Fruit fly (Drosophila melanogaster) whole organism, embryonic: ENCODE results near the gene CG5191.
A peak's percentile ranks its signal among the peaks of the same experiment; 100 is the strongest.

Experiments
- CG10147 ChIP-seq: fragments of 200-800 bp; sonication (Bioruptor generic); optimal IDR thresholded peaks from 2 replicates; lab custom pipeline; 2019; ENCODE audit warnings: missing biosample characterization, mild to moderate bottlenecking, missing genetic modification characterization, moderate library complexity
- CG1024 ChIP-seq: fragments of 200-800 bp; sonication (Bioruptor generic); IDR thresholded peaks from 2 replicates; pipeline ENCODE4 v1.3.6; 2022; ENCODE audit warnings: missing biosample characterization, missing genetic modification characterization
- CG12104 ChIP-seq: fragments of 200-800 bp; sonication (Bioruptor generic); optimal IDR thresholded peaks from 3 replicates; lab custom pipeline; 2016; ENCODE audit warnings: missing biosample characterization, missing genetic modification characterization
- CG12155 ChIP-seq: fragments of 200-800 bp; sonication (Bioruptor generic); optimal IDR thresholded peaks from 3 replicates; lab custom pipeline; 2016; ENCODE audit warnings: missing biosample characterization, missing genetic modification characterization
- CG13775 ChIP-seq: fragments of 200-800 bp; sonication (Bioruptor generic); optimal IDR thresholded peaks from 3 replicates; lab custom pipeline; 2017; ENCODE audit warnings: missing biosample characterization, mild to moderate bottlenecking, missing genetic modification characterization
- CG14667 ChIP-seq: fragments of 200-800 bp; sonication (Bioruptor generic); IDR thresholded peaks from 2 replicates; pipeline ENCODE4 v1.3.6; 2022; ENCODE audit warnings: missing biosample characterization, missing genetic modification characterization
- CG18476 ChIP-seq: fragments of 200-800 bp; sonication (Bioruptor generic); optimal IDR thresholded peaks from 2 replicates; lab custom pipeline; 2016; ENCODE audit warnings: missing biosample characterization, mild to moderate bottlenecking, missing genetic modification characterization
- CG2120 ChIP-seq: fragments of 200-800 bp; sonication (Bioruptor generic); optimal IDR thresholded peaks from 3 replicates; lab custom pipeline; 2016; ENCODE audit warnings: missing biosample characterization, missing genetic modification characterization
- CG2129 ChIP-seq: fragments of 200-800 bp; sonication (Bioruptor generic); IDR thresholded peaks from 2 replicates; pipeline ENCODE4 v1.3.6; 2022; ENCODE audit warnings: missing biosample characterization, missing genetic modification characterization; ENCODE audit not compliant: partially characterized antibody
- CG2199 ChIP-seq: fragments of 200-800 bp; sonication (Bioruptor generic); IDR thresholded peaks from 3 replicates; pipeline ENCODE4 v1.3.6; 2022; ENCODE audit warnings: missing biosample characterization, missing genetic modification characterization
- CG3995 ChIP-seq: fragments of 200-800 bp; sonication (Bioruptor generic); optimal IDR thresholded peaks from 3 replicates; lab custom pipeline; 2016; ENCODE audit warnings: missing biosample characterization, missing genetic modification characterization
- CG4328 ChIP-seq: fragments of 200-800 bp; sonication (Bioruptor generic); optimal IDR thresholded peaks from 3 replicates; lab custom pipeline; 2017; ENCODE audit warnings: missing biosample characterization, missing genetic modification reagents, missing genetic modification characterization
- CG4820 ChIP-seq: fragments of 200-800 bp; sonication (Bioruptor generic); optimal IDR thresholded peaks from 3 replicates; lab custom pipeline; 2016; ENCODE audit warnings: missing biosample characterization, missing genetic modification characterization
- CG4854 ChIP-seq: fragments of 200-800 bp; sonication (Bioruptor generic); optimal IDR thresholded peaks from 2 replicates; lab custom pipeline; 2016; ENCODE audit warnings: missing biosample characterization, missing genetic modification characterization, inconsistent platforms
- CG7372 ChIP-seq: fragments of 200-800 bp; sonication (Bioruptor generic); IDR thresholded peaks from 2 replicates; pipeline ENCODE4 v1.3.6; 2022; ENCODE audit warnings: missing biosample characterization, missing genetic modification characterization
- CG7786 ChIP-seq: fragments of 200-800 bp; sonication (Bioruptor generic); optimal IDR thresholded peaks from 2 replicates; lab custom pipeline; 2016; ENCODE audit warnings: missing biosample characterization, missing genetic modification characterization
- CG8765 ChIP-seq: fragments of 200-800 bp; sonication (Bioruptor generic); IDR thresholded peaks from 2 replicates; pipeline ENCODE4 v1.3.6; 2022; ENCODE audit warnings: missing biosample characterization, missing genetic modification characterization
- Camta ChIP-seq: fragments of 200-800 bp; sonication (Bioruptor generic); optimal IDR thresholded peaks from 2 replicates; lab custom pipeline; 2016; ENCODE audit warnings: missing biosample characterization, missing genetic modification characterization
- D ChIP-seq, 2 experiments: fragments of 200-800 bp in 1 of 2; fragments of >200 bp in 1 of 2; sonication (Bioruptor generic) in 1 of 2; optimal IDR thresholded peaks; 2 replicates in 1 of 2; 3 replicates in 1 of 2; lab custom pipeline; 2017; ENCODE audit warnings: mild to moderate bottlenecking in 1 of 2, missing biosample characterization in 1 of 2, missing genetic modification characterization in 1 of 2, missing genetic modification reagents in 1 of 2
- HmgD ChIP-seq: fragments of 200-800 bp; sonication (Bioruptor generic); optimal IDR thresholded peaks from 3 replicates; lab custom pipeline; 2016; ENCODE audit warnings: missing biosample characterization, missing genetic modification characterization
- HmgZ ChIP-seq: fragments of 200-800 bp; sonication (Bioruptor generic); optimal IDR thresholded peaks from 2 replicates; lab custom pipeline; 2018; ENCODE audit warnings: missing biosample characterization, mild to moderate bottlenecking, missing genetic modification characterization
- MTF-1 ChIP-seq: fragments of 200-800 bp; sonication (Bioruptor generic); optimal IDR thresholded peaks from 2 replicates; lab custom pipeline; 2018; ENCODE audit warnings: missing biosample characterization, mild to moderate bottlenecking, missing genetic modification characterization, borderline replicate concordance
- NC2β ChIP-seq: fragments of 200-800 bp; sonication (Bioruptor generic); optimal IDR thresholded peaks from 2 replicates; lab custom pipeline; 2016; ENCODE audit warnings: missing biosample characterization, missing genetic modification characterization
- NFAT ChIP-seq: fragments of 200-800 bp; sonication (Bioruptor generic); IDR thresholded peaks from 2 replicates; pipeline ENCODE4 v1.3.6; 2022; ENCODE audit warnings: missing biosample characterization, missing genetic modification characterization
- Nf-YC ChIP-seq: fragments of 200-800 bp; optimal IDR thresholded peaks from 3 replicates; lab custom pipeline; 2019; ENCODE audit warnings: missing biosample characterization, mild to moderate bottlenecking, missing genetic modification characterization, moderate library complexity
- Scr ChIP-seq: fragments of 200-800 bp; sonication (Bioruptor generic); IDR thresholded peaks from 2 replicates; pipeline ENCODE4 v1.3.6; 2022; ENCODE audit warnings: missing biosample characterization, missing genetic modification characterization; ENCODE audit not compliant: partially characterized antibody
- Taf1 ChIP-seq: fragments of 200-800 bp; sonication (Bioruptor generic); IDR thresholded peaks from 2 replicates; pipeline ENCODE4 v1.3.6; 2022; ENCODE audit warnings: missing biosample characterization, missing genetic modification characterization
- Trl ChIP-seq, 3 experiments: fragments of >200 bp in 2 of 3; fragments of 200-800 bp in 1 of 3; sonication (Bioruptor generic) in 1 of 3; optimal IDR thresholded peaks; 2 replicates in 1 of 3; 3 replicates in 2 of 3; lab custom pipeline; 2016 to 2017; ENCODE audit warnings: missing biosample characterization in 1 of 3, missing genetic modification characterization in 1 of 3
- Xrp1 ChIP-seq: fragments of 200-800 bp; sonication (Bioruptor generic); IDR thresholded peaks from 2 replicates; pipeline ENCODE4 v1.3.6; 2022; ENCODE audit warnings: missing biosample characterization, missing genetic modification characterization
- az2 ChIP-seq: fragments of 200-800 bp; sonication (Bioruptor generic); optimal IDR thresholded peaks from 3 replicates; lab custom pipeline; 2016; ENCODE audit warnings: missing biosample characterization, missing genetic modification characterization
- bigmax ChIP-seq: fragments of 200-800 bp; sonication (Bioruptor generic); optimal IDR thresholded peaks from 2 replicates; lab custom pipeline; 2018; ENCODE audit warnings: missing biosample characterization, mild to moderate bottlenecking, missing genetic modification characterization
- cas ChIP-seq: fragments of 200-800 bp; sonication (Bioruptor generic); IDR thresholded peaks from 2 replicates; pipeline ENCODE4 v1.3.6; 2022; ENCODE audit warnings: missing biosample characterization, missing genetic modification characterization
- crp ChIP-seq, 2 experiments: fragments of 200-800 bp; sonication (Bioruptor generic); optimal IDR thresholded peaks; 2 replicates in 1 of 2; 3 replicates in 1 of 2; lab custom pipeline; 2017; ENCODE audit warnings: missing biosample characterization in 2 of 2, missing genetic modification characterization in 2 of 2, mild to moderate bottlenecking in 1 of 2, moderate library complexity in 1 of 2
- dpn ChIP-seq, 2 experiments: fragments of 200-800 bp; sonication (Bioruptor generic); optimal IDR thresholded peaks; 3 replicates each; lab custom pipeline; 2016; ENCODE audit warnings: missing biosample characterization in 2 of 2, missing genetic modification characterization in 2 of 2
- ewg ChIP-seq: fragments of 200-800 bp; sonication (Bioruptor generic); optimal IDR thresholded peaks from 3 replicates; lab custom pipeline; 2017; ENCODE audit warnings: mild to moderate bottlenecking, missing biosample characterization, missing genetic modification reagents, missing genetic modification characterization
- gcm ChIP-seq: fragments of 200-800 bp; sonication (Bioruptor generic); optimal IDR thresholded peaks from 2 replicates; lab custom pipeline; 2019; ENCODE audit warnings: missing biosample characterization, mild to moderate bottlenecking, missing genetic modification characterization, moderate library complexity
- gem ChIP-seq: fragments of 200-800 bp; sonication (Bioruptor generic); optimal IDR thresholded peaks from 2 replicates; lab custom pipeline; 2019; ENCODE audit warnings: missing biosample characterization, mild to moderate bottlenecking, missing genetic modification characterization, moderate library complexity
- gsb ChIP-seq: fragments of 200-800 bp; sonication (Bioruptor generic); IDR thresholded peaks from 2 replicates; pipeline ENCODE4 v1.3.6; 2022; ENCODE audit warnings: missing biosample characterization, missing genetic modification characterization
- her ChIP-seq: fragments of 200-800 bp; sonication (Bioruptor generic); optimal IDR thresholded peaks from 2 replicates; lab custom pipeline; 2016; ENCODE audit warnings: missing biosample characterization, missing genetic modification characterization
- inv ChIP-seq: fragments of 200-800 bp; sonication (Bioruptor generic); IDR thresholded peaks from 2 replicates; pipeline ENCODE4 v1.3.6; 2022; ENCODE audit warnings: missing biosample characterization, missing genetic modification characterization; ENCODE audit not compliant: partially characterized antibody
- nerfin-1 ChIP-seq: fragments of 200-800 bp; sonication (Bioruptor generic); optimal IDR thresholded peaks from 3 replicates; lab custom pipeline; 2019; ENCODE audit warnings: missing biosample characterization, mild to moderate bottlenecking, missing genetic modification characterization, moderate library complexity
- peb ChIP-seq: fragments of 200-800 bp; sonication (Bioruptor generic); IDR thresholded peaks from 2 replicates; pipeline ENCODE4 v1.3.6; 2022; ENCODE audit warnings: missing biosample characterization, missing genetic modification characterization
- pnt ChIP-seq: fragments of 200-800 bp; sonication (Bioruptor generic); optimal IDR thresholded peaks from 3 replicates; lab custom pipeline; 2016; ENCODE audit warnings: missing biosample characterization, missing genetic modification characterization
- sd ChIP-seq: fragments of 200-800 bp; sonication (Bioruptor generic); optimal IDR thresholded peaks from 3 replicates; lab custom pipeline; 2018; ENCODE audit warnings: missing biosample characterization, mild to moderate bottlenecking, missing genetic modification characterization, moderate library complexity
- so ChIP-seq: fragments of 200-800 bp; sonication (Bioruptor generic); IDR thresholded peaks from 3 replicates; pipeline ENCODE4 v1.3.6; 2022; ENCODE audit warnings: missing biosample characterization, missing genetic modification characterization
- sr ChIP-seq: fragments of 200-800 bp; sonication (Bioruptor generic); IDR thresholded peaks from 3 replicates; pipeline ENCODE4 v1.3.6; 2022; ENCODE audit warnings: missing biosample characterization, missing genetic modification characterization
- stc ChIP-seq: fragments of 200-800 bp; sonication (Bioruptor generic); IDR thresholded peaks from 2 replicates; pipeline ENCODE4 v1.3.6; 2022; ENCODE audit warnings: missing biosample characterization, missing genetic modification characterization
- tio ChIP-seq: fragments of 200-800 bp; sonication (Bioruptor generic); optimal IDR thresholded peaks from 2 replicates; lab custom pipeline; 2017; ENCODE audit warnings: missing biosample characterization, missing genetic modification characterization, inconsistent platforms
- trh ChIP-seq: fragments of 200-800 bp; sonication (Bioruptor generic); optimal IDR thresholded peaks from 2 replicates; lab custom pipeline; 2016; ENCODE audit warnings: missing biosample characterization, missing genetic modification characterization
- vvl ChIP-seq: fragments of 200-800 bp; sonication (Bioruptor generic); IDR thresholded peaks from 2 replicates; pipeline ENCODE4 v1.3.6; 2022; ENCODE audit warnings: missing biosample characterization, missing genetic modification characterization
- z ChIP-seq: fragments of 200-800 bp; sonication (Bioruptor generic); IDR thresholded peaks from 3 replicates; pipeline ENCODE4 v1.3.6; 2022; ENCODE audit warnings: missing biosample characterization, missing genetic modification characterization

Gene CG5191

dm6 chr3R:20558106-20558489 lies 2.6 kb upstream of the CG5191 start (continued):
- TF ChIP-seq Trl (optimal IDR thresholded peaks at IDR 0.05; lab: Kevin White, UChicago): no peak
- no peak for TF ChIP-seq Trl (GFP tag; optimal IDR thresholded peaks at IDR 0.05; lab: Kevin White, UChicago)
- peak; percentile 35; the same call in 1 of the 2 replicates for TF ChIP-seq vvl (GFP tag; lab: Robert Waterston, UW)
- no peak for TF ChIP-seq tio
- no peak for TF ChIP-seq Camta (GFP tag; lab: Kevin White, UChicago)
- peak; percentile 48 for TF ChIP-seq CG2129 (GFP tag; lab: Robert Waterston, UW)
- TF ChIP-seq gcm (GFP tag; lab: Kevin White, UChicago): no peak
- TF ChIP-seq crp (GFP tag; optimal IDR thresholded peaks at IDR 0.05; lab: Kevin White, UChicago): no peak
- no peak for TF ChIP-seq her
- no peak for TF ChIP-seq HmgD
- TF ChIP-seq CG12104 (GFP tag; lab: Kevin White, UChicago): no peak
- no peak for TF ChIP-seq CG10147 (GFP tag; lab: Kevin White, UChicago)
- no peak for TF ChIP-seq az2 (GFP tag; lab: Kevin White, UChicago)
- TF ChIP-seq CG7786 (GFP tag; lab: Kevin White, UChicago): no peak
- TF ChIP-seq cas (GFP tag; lab: Robert Waterston, UW): no peak
- TF ChIP-seq NC2β (GFP tag; lab: Kevin White, UChicago): no peak
- no peak for TF ChIP-seq so (GFP tag; lab: Robert Waterston, UW)
- TF ChIP-seq CG3995: no peak
- no peak for TF ChIP-seq CG2199 (GFP tag; lab: Robert Waterston, UW)
- no peak for TF ChIP-seq trh (GFP tag; lab: Kevin White, UChicago)
- TF ChIP-seq Scr (GFP tag; lab: Robert Waterston, UW): peak; percentile 47
- TF ChIP-seq Taf1 (GFP tag; lab: Robert Waterston, UW): no peak
- no peak for TF ChIP-seq Nf-YC
- TF ChIP-seq bigmax: no peak
- no peak for TF ChIP-seq sd
- no peak for TF ChIP-seq CG4328 (GFP tag; lab: Kevin White, UChicago)
- peak; percentile 17; the same call in 1 of the 2 replicates for TF ChIP-seq CG8765 (GFP tag; lab: Robert Waterston, UW)
- no peak for TF ChIP-seq CG4820 (GFP tag; lab: Kevin White, UChicago)
- no peak for TF ChIP-seq pnt
- no peak for TF ChIP-seq peb
- TF ChIP-seq CG1024 (GFP tag; lab: Robert Waterston, UW): no peak
- no peak for TF ChIP-seq CG12155
- no peak for TF ChIP-seq CG13775 (GFP tag; lab: Kevin White, UChicago)
- no peak for TF ChIP-seq z (GFP tag; lab: Robert Waterston, UW)
- TF ChIP-seq NFAT (GFP tag; lab: Robert Waterston, UW): peak; percentile 70
- no peak for TF ChIP-seq CG4854 (GFP tag; lab: Kevin White, UChicago)
- TF ChIP-seq CG14667 (GFP tag; lab: Robert Waterston, UW): no peak
- TF ChIP-seq inv: peak; percentile 47
- TF ChIP-seq gem (tag; lab: Kevin White, UChicago): no peak
- TF ChIP-seq ewg (GFP tag; lab: Kevin White, UChicago): no peak
- no peak for TF ChIP-seq gsb (GFP tag; lab: Robert Waterston, UW)
- TF ChIP-seq CG18476: no peak
- no peak for TF ChIP-seq CG7372
- TF ChIP-seq sr (GFP tag; lab: Robert Waterston, UW): no peak
- TF ChIP-seq D (optimal IDR thresholded peaks at IDR 0.05; lab: Kevin White, UChicago): no peak
- no peak for TF ChIP-seq D (GFP tag; optimal IDR thresholded peaks at IDR 0.05; lab: Kevin White, UChicago)
- peak; percentile 28 for TF ChIP-seq MTF-1 (GFP tag; lab: Kevin White, UChicago)
- TF ChIP-seq Xrp1 (GFP tag; lab: Robert Waterston, UW): no peak
- no peak for TF ChIP-seq stc (GFP tag; lab: Robert Waterston, UW)
- TF ChIP-seq dpn (GFP tag; optimal IDR thresholded peaks at IDR 0.05; lab: Kevin White, UChicago): no peak
- TF ChIP-seq HmgZ: no peak
- no peak for TF ChIP-seq CG2120
- TF ChIP-seq nerfin-1: no peak
